Fruit fly (Drosophila melanogaster) whole organism, embryonic: ENCODE data around the gene Sfxn2.
A peak's percentile ranks its signal among the peaks of the same experiment; 100 is the strongest.

Experiments used
- CG10462 ChIP-seq: fragments of 200-800 bp; sonication (Bioruptor generic); optimal IDR thresholded peaks from 2 replicates; lab custom pipeline; 2016; ENCODE audit warnings: missing biosample characterization, missing genetic modification characterization
- CG10565 ChIP-seq: fragments of 200-800 bp; sonication (Bioruptor generic); optimal IDR thresholded peaks from 3 replicates; lab custom pipeline; 2016; ENCODE audit warnings: missing biosample characterization, mild to moderate bottlenecking, missing genetic modification characterization
- CG12769 ChIP-seq: fragments of 200-800 bp; sonication (Bioruptor generic); optimal IDR thresholded peaks from 2 replicates; lab custom pipeline; 2019; ENCODE audit warnings: missing biosample characterization, mild to moderate bottlenecking, missing genetic modification characterization, moderate library complexity
- CG12942 ChIP-seq: fragments of 200-800 bp; sonication (Bioruptor generic); optimal IDR thresholded peaks from 3 replicates; lab custom pipeline; 2016; ENCODE audit warnings: missing biosample characterization, missing genetic modification characterization
- CG14050 ChIP-seq: fragments of 200-800 bp; sonication (Bioruptor generic); IDR thresholded peaks from 3 replicates; pipeline ENCODE4 v1.3.6; 2022; ENCODE audit warnings: missing biosample characterization, missing genetic modification characterization
- CG14965 ChIP-seq: fragments of 200-800 bp; sonication (Bioruptor generic); optimal IDR thresholded peaks from 2 replicates; lab custom pipeline; 2016; ENCODE audit warnings: missing biosample characterization, missing genetic modification characterization, borderline replicate concordance
- CG1529 ChIP-seq: fragments of 200-800 bp; sonication (Bioruptor generic); optimal IDR thresholded peaks from 3 replicates; lab custom pipeline; 2018; ENCODE audit warnings: missing biosample characterization, missing genetic modification characterization
- CG15479 ChIP-seq: fragments of 200-800 bp; sonication (Bioruptor generic); optimal IDR thresholded peaks from 3 replicates; lab custom pipeline; 2019; ENCODE audit warnings: missing biosample characterization, mild to moderate bottlenecking, missing genetic modification characterization, moderate library complexity
- CG17912 ChIP-seq: fragments of 200-800 bp; sonication (Bioruptor generic); optimal IDR thresholded peaks from 2 replicates; lab custom pipeline; 2018; ENCODE audit warnings: missing biosample characterization, mild to moderate bottlenecking, missing genetic modification characterization
- CG18262 ChIP-seq: fragments of 200-800 bp; optimal IDR thresholded peaks from 3 replicates; lab custom pipeline; 2019; ENCODE audit warnings: missing biosample characterization, mild to moderate bottlenecking, missing genetic modification characterization, moderate library complexity
- CG1832 ChIP-seq: fragments of 200-800 bp; sonication (Bioruptor generic); optimal IDR thresholded peaks from 2 replicates; lab custom pipeline; 2017; ENCODE audit warnings: missing biosample characterization, mild to moderate bottlenecking, missing genetic modification characterization, inconsistent platforms
- CG2875 ChIP-seq: fragments of 200-800 bp; sonication (Bioruptor generic); optimal IDR thresholded peaks from 2 replicates; lab custom pipeline; 2017; ENCODE audit warnings: missing biosample characterization, mild to moderate bottlenecking, missing genetic modification characterization, missing genetic modification reagents
- CG31224 ChIP-seq: fragments of 200-800 bp; sonication (Bioruptor generic); IDR thresholded peaks from 2 replicates; pipeline ENCODE4 v1.3.6; 2022; ENCODE audit warnings: missing biosample characterization, missing genetic modification characterization
- CG4360 ChIP-seq: fragments of 200-800 bp; sonication (Bioruptor generic); IDR thresholded peaks from 2 replicates; pipeline ENCODE4 v1.3.6; 2022; ENCODE audit warnings: missing biosample characterization, missing genetic modification characterization
- CG6175 ChIP-seq: fragments of 200-800 bp; sonication (Bioruptor generic); IDR thresholded peaks from 3 replicates; pipeline ENCODE4 v1.3.6; 2022; ENCODE audit warnings: missing biosample characterization, missing genetic modification characterization
- CG7786 ChIP-seq: fragments of 200-800 bp; sonication (Bioruptor generic); optimal IDR thresholded peaks from 2 replicates; lab custom pipeline; 2016; ENCODE audit warnings: missing biosample characterization, missing genetic modification characterization
- CG9876 ChIP-seq: fragments of 200-800 bp; sonication (Bioruptor generic); optimal IDR thresholded peaks from 2 replicates; lab custom pipeline; 2016; ENCODE audit warnings: missing biosample characterization, missing genetic modification characterization
- Camta ChIP-seq: fragments of 200-800 bp; sonication (Bioruptor generic); optimal IDR thresholded peaks from 2 replicates; lab custom pipeline; 2016; ENCODE audit warnings: missing biosample characterization, missing genetic modification characterization
- CkIIα-i1 ChIP-seq: fragments of 200-800 bp; sonication (Bioruptor generic); IDR thresholded peaks from 2 replicates; pipeline ENCODE4 v1.3.6; 2022; ENCODE audit warnings: missing biosample characterization, missing genetic modification characterization
- Deaf1 ChIP-seq: fragments of 200-800 bp; optimal IDR thresholded peaks from 3 replicates; lab custom pipeline; 2019; ENCODE audit warnings: missing biosample characterization, mild to moderate bottlenecking, missing genetic modification characterization, moderate library complexity
- Dip3 ChIP-seq: fragments of 200-800 bp; sonication (Bioruptor generic); optimal IDR thresholded peaks from 3 replicates; lab custom pipeline; 2016; ENCODE audit warnings: missing biosample characterization, missing genetic modification characterization
- Eip74EF ChIP-seq, 2 experiments: fragments of 200-800 bp in 1 of 2; fragments of >200 bp in 1 of 2; sonication (Bioruptor generic) in 1 of 2; optimal IDR thresholded peaks; 2 replicates each; lab custom pipeline; 2017 to 2019; ENCODE audit warnings: missing biosample characterization in 2 of 2, missing genetic modification characterization in 2 of 2, mild to moderate bottlenecking in 1 of 2, moderate library complexity in 1 of 2
- Fer1 ChIP-seq: fragments of 200-800 bp; sonication (Bioruptor generic); optimal IDR thresholded peaks from 2 replicates; lab custom pipeline; 2017; ENCODE audit warnings: missing biosample characterization, mild to moderate bottlenecking, missing genetic modification characterization
- H15 ChIP-seq: fragments of 200-800 bp; sonication (Bioruptor generic); IDR thresholded peaks from 3 replicates; pipeline ENCODE4 v1.3.6; 2022; ENCODE audit warnings: missing biosample characterization, missing genetic modification characterization
- HLH54F ChIP-seq: fragments of 200-800 bp; sonication (Bioruptor generic); optimal IDR thresholded peaks from 3 replicates; lab custom pipeline; 2016; ENCODE audit warnings: missing biosample characterization, missing genetic modification characterization
- HmgD ChIP-seq: fragments of 200-800 bp; sonication (Bioruptor generic); optimal IDR thresholded peaks from 3 replicates; lab custom pipeline; 2016; ENCODE audit warnings: missing biosample characterization, missing genetic modification characterization
- Hr39 ChIP-seq: fragments of >200 bp; optimal IDR thresholded peaks from 2 replicates; lab custom pipeline; 2017
- Jarid2 ChIP-seq: fragments of 200-800 bp; sonication (Bioruptor generic); optimal IDR thresholded peaks from 3 replicates; lab custom pipeline; 2017; ENCODE audit warnings: mild to moderate bottlenecking, missing biosample characterization, missing genetic modification reagents, missing genetic modification characterization
- Meics ChIP-seq: fragments of 200-800 bp; sonication (Bioruptor generic); optimal IDR thresholded peaks from 2 replicates; lab custom pipeline; 2017; ENCODE audit warnings: missing biosample characterization, mild to moderate bottlenecking, missing genetic modification characterization
- Mes4 ChIP-seq: fragments of 200-800 bp; sonication (Bioruptor generic); optimal IDR thresholded peaks from 2 replicates; lab custom pipeline; 2016; ENCODE audit warnings: missing biosample characterization, missing genetic modification characterization
- NC2α ChIP-seq: fragments of 200-800 bp; sonication (Bioruptor generic); optimal IDR thresholded peaks from 2 replicates; lab custom pipeline; 2016; ENCODE audit warnings: missing biosample characterization, missing genetic modification characterization
- Neu2 ChIP-seq: fragments of 200-800 bp; sonication (Bioruptor generic); optimal IDR thresholded peaks from 3 replicates; lab custom pipeline; 2016; ENCODE audit warnings: missing biosample characterization, missing genetic modification characterization, borderline replicate concordance
- Poxn ChIP-seq: fragments of 200-800 bp; sonication (Bioruptor generic); IDR thresholded peaks from 2 replicates; pipeline ENCODE4 v1.3.6; 2022; ENCODE audit warnings: missing biosample characterization, missing genetic modification characterization
- Sin3A ChIP-seq: fragments of >200 bp; optimal IDR thresholded peaks from 2 replicates; lab custom pipeline; 2018
- Six4 ChIP-seq: fragments of 200-800 bp; sonication (Bioruptor generic); optimal IDR thresholded peaks from 2 replicates; lab custom pipeline; 2016; ENCODE audit warnings: missing biosample characterization, missing genetic modification characterization
- Taf1 ChIP-seq: fragments of 200-800 bp; sonication (Bioruptor generic); IDR thresholded peaks from 2 replicates; pipeline ENCODE4 v1.3.6; 2022; ENCODE audit warnings: missing biosample characterization, missing genetic modification characterization
- ap ChIP-seq: fragments of 200-800 bp; sonication (Bioruptor generic); IDR thresholded peaks from 2 replicates; pipeline ENCODE4 v1.3.6; 2022; ENCODE audit warnings: missing biosample characterization, missing genetic modification characterization
- ase ChIP-seq: fragments of 200-800 bp; sonication (Bioruptor generic); IDR thresholded peaks from 3 replicates; pipeline ENCODE4 v1.3.6; 2022; ENCODE audit warnings: missing biosample characterization, missing genetic modification characterization
- ato ChIP-seq: fragments of 200-800 bp; sonication (Bioruptor generic); IDR thresholded peaks from 2 replicates; pipeline ENCODE4 v1.3.6; 2022; ENCODE audit warnings: missing biosample characterization, missing genetic modification characterization; ENCODE audit not compliant: partially characterized antibody
- chm ChIP-seq: fragments of 200-800 bp; sonication (Bioruptor generic); IDR thresholded peaks from 2 replicates; pipeline ENCODE4 v1.3.6; 2022; ENCODE audit warnings: missing biosample characterization, missing genetic modification characterization
- gfzf ChIP-seq: fragments of 200-800 bp; sonication (Bioruptor generic); optimal IDR thresholded peaks from 2 replicates; lab custom pipeline; 2016; ENCODE audit warnings: missing biosample characterization, mild to moderate bottlenecking, missing genetic modification characterization, moderate library complexity
- grn ChIP-seq: fragments of 200-800 bp; sonication (Bioruptor generic); optimal IDR thresholded peaks from 3 replicates; lab custom pipeline; 2017; ENCODE audit warnings: missing biosample characterization, missing genetic modification characterization
- h ChIP-seq: fragments of >200 bp; optimal IDR thresholded peaks from 2 replicates; lab custom pipeline; 2017
- ind ChIP-seq: fragments of 200-800 bp; sonication (Bioruptor generic); optimal IDR thresholded peaks from 3 replicates; lab custom pipeline; 2016; ENCODE audit warnings: missing biosample characterization, missing genetic modification characterization
- inv ChIP-seq: fragments of 200-800 bp; sonication (Bioruptor generic); IDR thresholded peaks from 2 replicates; pipeline ENCODE4 v1.3.6; 2022; ENCODE audit warnings: missing biosample characterization, missing genetic modification characterization; ENCODE audit not compliant: partially characterized antibody
- kni ChIP-seq: fragments of 200-800 bp; sonication (Bioruptor generic); optimal IDR thresholded peaks from 3 replicates; lab custom pipeline; 2017; ENCODE audit warnings: mild to moderate bottlenecking, missing biosample characterization, missing genetic modification reagents, missing genetic modification characterization
- lola ChIP-seq, 3 experiments: fragments of >200 bp in 2 of 3; fragments of 200-800 bp in 1 of 3; sonication (Bioruptor generic) in 1 of 3; optimal IDR thresholded peaks; 2 replicates each; lab custom pipeline; 2017 to 2019; ENCODE audit warnings: missing biosample characterization in 3 of 3, missing genetic modification characterization in 3 of 3, mild to moderate bottlenecking in 1 of 3, moderate library complexity in 1 of 3
- slp2 ChIP-seq: fragments of 200-800 bp; sonication (Bioruptor generic); optimal IDR thresholded peaks from 2 replicates; lab custom pipeline; 2016; ENCODE audit warnings: missing biosample characterization, missing genetic modification characterization
- twi ChIP-seq: fragments of 200-800 bp; optimal IDR thresholded peaks from 2 replicates; lab custom pipeline; 2019; ENCODE audit warnings: missing biosample characterization, mild to moderate bottlenecking, missing genetic modification characterization, moderate library complexity
- tx ChIP-seq: fragments of 200-800 bp; sonication (Bioruptor generic); optimal IDR thresholded peaks from 2 replicates; lab custom pipeline; 2016; ENCODE audit warnings: missing biosample characterization, missing genetic modification characterization
- vvl ChIP-seq: fragments of 200-800 bp; sonication (Bioruptor generic); IDR thresholded peaks from 2 replicates; pipeline ENCODE4 v1.3.6; 2022; ENCODE audit warnings: missing biosample characterization, missing genetic modification characterization
- yki ChIP-seq: fragments of >200 bp; optimal IDR thresholded peaks from 3 replicates; lab custom pipeline; 2018
- zf30C ChIP-seq: fragments of 200-800 bp; sonication (Bioruptor generic); optimal IDR thresholded peaks from 3 replicates; lab custom pipeline; 2018; ENCODE audit warnings: missing biosample characterization, mild to moderate bottlenecking, missing genetic modification characterization

The Sfxn2 gene

dm6 chr3L:19042501-19042900 is 20.5 kb upstream of the Sfxn2 start (continued):
- TF ChIP-seq CG18262 (tag; lab: Kevin White, UChicago) (peak; percentile 97), gfzf (GFP tag; lab: Kevin White, UChicago) (no peak), CG10565 (GFP tag; lab: Kevin White, UChicago) (no peak), Deaf1 (tag; lab: Kevin White, UChicago) (peak; percentile 63), Six4 (peak; percentile 75), twi (tag; lab: Kevin White, UChicago) (peak; percentile 81), CG12769 (tag; lab: Kevin White, UChicago) (no peak), ap (GFP tag; lab: Robert Waterston, UW) (peak; percentile 59), CG1529 (GFP tag; lab: Kevin White, UChicago) (peak; percentile 81), Dip3 (GFP tag; lab: Kevin White, UChicago) (no peak), NC2α (GFP tag; lab: Kevin White, UChicago) (no peak), yki (lab: Kevin White, UChicago) (no peak), CG7786 (GFP tag; lab: Kevin White, UChicago) (no peak), H15 (GFP tag; lab: Robert Waterston, UW) (0 out of 3 replicates have a peak, but pooled peaks have one; percentile 38), CG2875 (GFP tag; lab: Kevin White, UChicago) (peak; percentile 79), CG4360 (GFP tag; lab: Robert Waterston, UW) (no peak), vvl (GFP tag; lab: Robert Waterston, UW) (peak; percentile 86), CG1832 (GFP tag; lab: Kevin White, UChicago) (no peak), ase (GFP tag; lab: Robert Waterston, UW) (peak; percentile 62; the same call in 1 of the 3 replicates), CG9876 (no peak), Jarid2 (GFP tag; lab: Kevin White, UChicago) (peak; percentile 62), CG14050 (GFP tag; lab: Robert Waterston, UW) (peak; percentile 31; the same call in 1 of the 3 replicates), CG15479 (peak; percentile 63), Poxn (GFP tag; lab: Robert Waterston, UW) (no peak), Meics (GFP tag; lab: Kevin White, UChicago) (peak; percentile 70), zf30C (GFP tag; lab: Kevin White, UChicago) (peak; percentile 97), grn (GFP tag; lab: Kevin White, UChicago) (no peak), Neu2 (GFP tag; lab: Kevin White, UChicago) (no peak), Camta (peak; percentile 45), Taf1 (GFP tag; lab: Robert Waterston, UW) (no peak), CG17912 (GFP tag; lab: Kevin White, UChicago) (no peak), Eip74EF (GFP tag; optimal IDR thresholded peaks at IDR 0.05; lab: Kevin White, UChicago) (peak in 1 of 2 experiments; percentile 86), CG31224 (no peak; the same call in 1 of the 2 replicates), CG12942 (peak; percentile 65), Hr39 (no peak), Mes4 (peak; percentile 6), tx (GFP tag; lab: Kevin White, UChicago) (peak; percentile 3), h (lab: Kevin White, UChicago) (no peak), kni (GFP tag; lab: Kevin White, UChicago) (peak; percentile 22), ato (GFP tag; lab: Robert Waterston, UW) (no peak), HLH54F (GFP tag; lab: Kevin White, UChicago) (no peak), Sin3A (no peak), CG10462 (GFP tag; lab: Kevin White, UChicago) (peak; percentile 40), CkIIα-i1 (no peak), chm (no peak; the same call in 1 of the 2 replicates), lola (GFP tag; optimal IDR thresholded peaks at IDR 0.05; lab: Kevin White, UChicago) (peak in 1 of 3 experiments; percentile 97), CG6175 (GFP tag; lab: Robert Waterston, UW) (no peak), ind (GFP tag; lab: Kevin White, UChicago) (peak; percentile 68), Fer1 (GFP tag; lab: Kevin White, UChicago) (peak; percentile 51), inv (GFP tag; lab: Robert Waterston, UW) (no peak), CG14965 (GFP tag; lab: Kevin White, UChicago) (no peak), HmgD (no peak), slp2 (peak; percentile 8)
